Worm (Caenorhabditis elegans) whole organism, early embryonic: ENCODE results near the gene unc-49.

Source experiments
- B0310.2 ChIP-seq: sonication (generic microtip); optimal IDR thresholded peaks from 2 replicates; lab custom pipeline; 2016; ENCODE audit warnings: mild to moderate bottlenecking, missing genetic modification characterization, missing compliant biosample characterization
- F13C5.2 ChIP-seq: sonication (generic microtip); optimal IDR thresholded peaks from 2 replicates; lab custom pipeline; 2017; ENCODE audit warnings: mild to moderate bottlenecking, missing genetic modification characterization, inconsistent platforms, missing compliant biosample characterization
- aly-1 ChIP-seq: sonication (generic microtip); optimal IDR thresholded peaks from 2 replicates; lab custom pipeline; 2016; ENCODE audit warnings: missing genetic modification characterization, missing compliant biosample characterization
- ama-1 ChIP-seq: fragments of 150-350 bp; optimal IDR thresholded peaks from 2 replicates; lab custom pipeline; 2014
- ceh-13 ChIP-seq: fragments of 200-800 bp; sonication (Bioruptor generic); optimal IDR thresholded peaks from 2 replicates; lab custom pipeline; 2018; ENCODE audit warnings: mild to moderate bottlenecking, missing genetic modification characterization, missing compliant biosample characterization
- ceh-36 ChIP-seq: sonication (generic microtip); optimal IDR thresholded peaks from 2 replicates; lab custom pipeline; 2016; ENCODE audit warnings: missing genetic modification characterization, inconsistent platforms, missing compliant biosample characterization
- ets-7 ChIP-seq: sonication (generic microtip); optimal IDR thresholded peaks from 2 replicates; lab custom pipeline; 2016; ENCODE audit warnings: missing genotype, missing genetic modification characterization, missing compliant biosample characterization
- flt-1 ChIP-seq: fragments of 200-800 bp; sonication (Bioruptor generic); IDR thresholded peaks from 2 replicates; pipeline ENCODE4 v1.3.6; 2022; ENCODE audit warnings: missing genetic modification characterization, missing compliant biosample characterization
- hmbx-1 ChIP-seq: sonication (generic microtip); optimal IDR thresholded peaks from 2 replicates; lab custom pipeline; 2016; ENCODE audit warnings: mild to moderate bottlenecking, missing genetic modification characterization, missing compliant biosample characterization
- hmg-4 ChIP-seq: fragments of 200-800 bp; sonication (Bioruptor generic); optimal IDR thresholded peaks from 2 replicates; lab custom pipeline; 2018; ENCODE audit warnings: mild to moderate bottlenecking, missing genetic modification characterization, missing compliant biosample characterization
- hnd-1 ChIP-seq: sonication (generic microtip); optimal IDR thresholded peaks from 2 replicates; lab custom pipeline; 2016; ENCODE audit warnings: missing genetic modification characterization, missing compliant biosample characterization
- pes-1 ChIP-seq: fragments of 200-800 bp; sonication (Bioruptor generic); IDR thresholded peaks from 2 replicates; pipeline ENCODE4 v1.3.6; 2022; ENCODE audit warnings: missing genetic modification reagents, missing genetic modification characterization, missing compliant biosample characterization
- scrt-1 ChIP-seq: fragments of 200-800 bp; sonication (Bioruptor generic); IDR thresholded peaks from 2 replicates; pipeline ENCODE4 v1.3.6; 2022; ENCODE audit warnings: missing genetic modification characterization, missing compliant biosample characterization
- sea-1 ChIP-seq: fragments of 200-800 bp; sonication (Bioruptor generic); conservative IDR thresholded peaks from 2 replicates; pipeline ENCODE4 v1.3.6; 2022; ENCODE audit warnings: missing genetic modification characterization, missing compliant biosample characterization
- tbx-11 ChIP-seq: fragments of 200-800 bp; sonication (Bioruptor generic); IDR thresholded peaks from 2 replicates; pipeline ENCODE4 v1.3.6; 2022; ENCODE audit warnings: missing genetic modification characterization, missing compliant biosample characterization
- tbx-37 ChIP-seq: fragments of 200-800 bp; sonication (Bioruptor generic); conservative IDR thresholded peaks from 2 replicates; pipeline ENCODE4 v1.3.6; 2022; ENCODE audit warnings: missing genetic modification reagents, missing genetic modification characterization, missing compliant biosample characterization
- tra-4 ChIP-seq: sonication (generic microtip); optimal IDR thresholded peaks from 2 replicates; lab custom pipeline; 2017; ENCODE audit warnings: missing genetic modification characterization, missing compliant biosample characterization

The unc-49 gene

ce11 chrIII:10562542-10562941, 42.0 kb downstream of the unc-49 start:
- no peak for TF ChIP-seq scrt-1 (GFP tag; lab: Robert Waterston, UW)
- TF ChIP-seq ets-7 (tag; lab: Kevin White, UChicago), result no peak
- TF ChIP-seq aly-1 (tag; lab: Kevin White, UChicago), result no peak
- TF ChIP-seq hmbx-1 (tag; lab: Kevin White, UChicago), result no peak
- TF ChIP-seq F13C5.2 (tag; lab: Kevin White, UChicago), result no peak
- TF ChIP-seq hmg-4, result no peak
- no peak for TF ChIP-seq tbx-37 (GFP tag; lab: Robert Waterston, UW)
- TF ChIP-seq flt-1 (GFP tag; lab: Robert Waterston, UW), result no peak
- TF ChIP-seq ama-1, result no peak
- TF ChIP-seq tbx-11 (GFP tag; lab: Robert Waterston, UW), result no peak
- TF ChIP-seq B0310.2, result no peak
- TF ChIP-seq tra-4, result no peak
- TF ChIP-seq sea-1, result no peak
- TF ChIP-seq hnd-1 (tag; lab: Kevin White, UChicago), result no peak
- TF ChIP-seq pes-1 (GFP tag; lab: Robert Waterston, UW), result no peak
- TF ChIP-seq ceh-13 (GFP tag; lab: Kevin White, UChicago), result no peak
- no peak for TF ChIP-seq ceh-36 (tag; lab: Kevin White, UChicago)

ce11 chrIII:10565926-10566325, 45.4 kb downstream of the unc-49 start, which contains the start of gene acdh-11:
TSS of gene acdh-11 (plus strand) at chrIII:10566258.
- TF ChIP-seq hmbx-1 (tag; lab: Kevin White, UChicago) (no peak), B0310.2 (no peak), hnd-1 (tag; lab: Kevin White, UChicago) (no peak), ceh-13 (GFP tag; lab: Kevin White, UChicago) (no peak), flt-1 (GFP tag; lab: Robert Waterston, UW) (no peak), tbx-11 (GFP tag; lab: Robert Waterston, UW) (no peak), F13C5.2 (tag; lab: Kevin White, UChicago) (no peak), tra-4 (no peak), ets-7 (tag; lab: Kevin White, UChicago) (no peak), scrt-1 (GFP tag; lab: Robert Waterston, UW) (no peak), ama-1 (no peak), ceh-36 (tag; lab: Kevin White, UChicago) (no peak), pes-1 (GFP tag; lab: Robert Waterston, UW) (no peak), sea-1 (no peak)

- TF ChIP-seq aly-1 (tag; lab: Kevin White, UChicago), result no peak
- TF ChIP-seq ceh-13 (GFP tag; lab: Kevin White, UChicago), result no peak
- TF ChIP-seq tbx-11 (GFP tag; lab: Robert Waterston, UW), result no peak
- TF ChIP-seq hmbx-1 (tag; lab: Kevin White, UChicago), result no peak
- no peak for TF ChIP-seq hnd-1 (tag; lab: Kevin White, UChicago)
- TF ChIP-seq F13C5.2 (tag; lab: Kevin White, UChicago), result no peak
- no peak for TF ChIP-seq ama-1
- no peak for TF ChIP-seq hmg-4
- TF ChIP-seq B0310.2, result no peak
These were observed 48.7 kb downstream of the unc-49 start for ce11 chrIII:10569246-10569645.

ce11 chrIII:10575320-10575719, 54.8 kb downstream of the unc-49 start, which contains the start of gene Y45F3A.4:
TSS of gene Y45F3A.4 (minus strand) at chrIII:10575420.
- no peak for TF ChIP-seq F13C5.2 (tag; lab: Kevin White, UChicago)

- TF ChIP-seq hmg-4, result no peak
- no peak for TF ChIP-seq ceh-13 (GFP tag; lab: Kevin White, UChicago)
- no peak for TF ChIP-seq tbx-37 (GFP tag; lab: Robert Waterston, UW)
- no peak for TF ChIP-seq F13C5.2 (tag; lab: Kevin White, UChicago)
These were observed 57.2 kb downstream of the unc-49 start for ce11 chrIII:10577782-10578181.

DNA sequence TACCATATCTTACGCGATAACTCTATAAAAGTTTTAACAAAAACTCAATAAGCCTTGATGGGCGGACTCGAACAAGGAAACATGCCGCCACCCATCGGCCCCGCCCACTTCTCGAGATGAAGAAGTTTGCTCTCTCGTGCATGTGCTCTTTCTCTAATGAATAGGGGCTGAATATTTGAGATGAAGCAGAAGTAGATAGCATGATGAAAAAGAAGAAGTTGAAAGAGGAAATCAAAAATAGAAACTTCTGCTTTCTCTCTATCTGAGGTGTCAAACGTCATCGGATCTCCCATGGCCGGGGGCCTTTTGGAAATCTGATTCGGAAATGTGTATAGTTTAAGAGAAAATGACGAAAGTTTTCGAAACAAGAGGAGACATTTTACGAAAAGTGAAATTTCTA, 58.3 kb downstream of the unc-49 start:
- TF ChIP-seq ceh-13 (GFP tag; lab: Kevin White, UChicago) (no peak), aly-1 (tag; lab: Kevin White, UChicago) (no peak), ets-7 (tag; lab: Kevin White, UChicago) (no peak), hmg-4 (no peak), scrt-1 (GFP tag; lab: Robert Waterston, UW) (no peak), hnd-1 (tag; lab: Kevin White, UChicago) (no peak), tra-4 (no peak), tbx-11 (GFP tag; lab: Robert Waterston, UW) (no peak), sea-1 (no peak), B0310.2 (no peak), F13C5.2 (tag; lab: Kevin White, UChicago) (no peak), tbx-37 (GFP tag; lab: Robert Waterston, UW) (no peak)

DNA sequence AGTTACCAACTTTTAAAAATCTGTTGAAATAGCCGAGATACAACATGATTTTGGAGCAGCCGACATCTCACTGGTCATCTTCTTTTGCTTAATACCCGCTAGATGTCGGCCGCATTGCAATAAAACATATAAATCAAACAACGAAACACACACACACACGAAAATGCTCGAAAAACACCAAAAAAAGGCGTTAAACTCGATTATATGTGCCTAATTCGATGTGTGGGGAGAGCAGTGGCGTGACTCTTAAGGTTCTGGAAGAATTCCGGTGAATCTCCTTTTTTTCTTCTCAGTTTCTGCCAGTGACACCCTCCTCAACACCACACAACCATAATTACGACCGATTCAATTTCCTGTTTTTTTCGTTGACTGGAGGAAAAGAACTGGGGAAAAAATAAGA, 59.6 kb downstream of the unc-49 start:
- no peak for TF ChIP-seq ets-7 (tag; lab: Kevin White, UChicago)
- no peak for TF ChIP-seq B0310.2
- TF ChIP-seq hmg-4, result no peak
- TF ChIP-seq hnd-1 (tag; lab: Kevin White, UChicago), result no peak
- no peak for TF ChIP-seq sea-1
- no peak for TF ChIP-seq flt-1 (GFP tag; lab: Robert Waterston, UW)
- no peak for TF ChIP-seq tra-4
- no peak for TF ChIP-seq tbx-11 (GFP tag; lab: Robert Waterston, UW)
- TF ChIP-seq ama-1, result no peak
- no peak for TF ChIP-seq scrt-1 (GFP tag; lab: Robert Waterston, UW)
- TF ChIP-seq tbx-37 (GFP tag; lab: Robert Waterston, UW), result no peak
